Fruit fly (Drosophila melanogaster) whole organism, embryonic: ENCODE results near the gene CG7806.

ENCODE experiments used
- Atf6 ChIP-seq: fragments of 200-800 bp; sonication (Bioruptor generic); IDR thresholded peaks from 2 replicates; pipeline ENCODE4 v1.3.6; 2022; ENCODE audit warnings: missing biosample characterization, missing genetic modification characterization
- CG10147 ChIP-seq: fragments of 200-800 bp; sonication (Bioruptor generic); optimal IDR thresholded peaks from 2 replicates; lab custom pipeline; 2019; ENCODE audit warnings: missing biosample characterization, mild to moderate bottlenecking, missing genetic modification characterization, moderate library complexity
- CG10366 ChIP-seq: fragments of 200-800 bp; sonication (Bioruptor generic); IDR thresholded peaks from 2 replicates; pipeline ENCODE4 v1.3.6; 2022; ENCODE audit warnings: missing biosample characterization, missing genetic modification characterization
- CG10543 ChIP-seq: fragments of 200-800 bp; sonication (Bioruptor generic); optimal IDR thresholded peaks from 3 replicates; lab custom pipeline; 2017; ENCODE audit warnings: missing biosample characterization, mild to moderate bottlenecking, missing genetic modification characterization, moderate library complexity
- CG10654 ChIP-seq: fragments of 200-800 bp; sonication (Bioruptor generic); optimal IDR thresholded peaks from 2 replicates; lab custom pipeline; 2016; ENCODE audit warnings: missing biosample characterization, missing genetic modification characterization
- CG11695 ChIP-seq: fragments of 200-800 bp; sonication (Bioruptor generic); IDR thresholded peaks from 3 replicates; pipeline ENCODE4 v1.3.6; 2022; ENCODE audit warnings: missing biosample characterization, missing genetic modification characterization
- CG12071 ChIP-seq: fragments of 200-800 bp; sonication (Bioruptor generic); optimal IDR thresholded peaks from 3 replicates; lab custom pipeline; 2018; ENCODE audit warnings: missing biosample characterization, mild to moderate bottlenecking, missing genetic modification characterization
- CG12219 ChIP-seq: fragments of 200-800 bp; sonication (Bioruptor generic); optimal IDR thresholded peaks from 3 replicates; lab custom pipeline; 2018; ENCODE audit warnings: missing biosample characterization, mild to moderate bottlenecking, missing genetic modification characterization
- CG15269 ChIP-seq: fragments of 200-800 bp; sonication (Bioruptor generic); optimal IDR thresholded peaks from 2 replicates; lab custom pipeline; 2018; ENCODE audit warnings: missing biosample characterization, mild to moderate bottlenecking, missing genetic modification characterization, moderate library complexity
- CG1602 ChIP-seq: fragments of 200-800 bp; sonication (Bioruptor generic); optimal IDR thresholded peaks from 3 replicates; lab custom pipeline; 2016; ENCODE audit warnings: missing biosample characterization, missing genetic modification characterization
- CG17612 ChIP-seq: fragments of 200-800 bp; sonication (Bioruptor generic); IDR thresholded peaks from 2 replicates; pipeline ENCODE4 v1.3.6; 2022; ENCODE audit warnings: missing biosample characterization, missing genetic modification characterization
- CG17912 ChIP-seq: fragments of 200-800 bp; sonication (Bioruptor generic); optimal IDR thresholded peaks from 2 replicates; lab custom pipeline; 2018; ENCODE audit warnings: missing biosample characterization, mild to moderate bottlenecking, missing genetic modification characterization
- CG18262 ChIP-seq: fragments of 200-800 bp; optimal IDR thresholded peaks from 3 replicates; lab custom pipeline; 2019; ENCODE audit warnings: missing biosample characterization, mild to moderate bottlenecking, missing genetic modification characterization, moderate library complexity
- CG18599 ChIP-seq: fragments of 200-800 bp; sonication (Bioruptor generic); optimal IDR thresholded peaks from 3 replicates; lab custom pipeline; 2017; ENCODE audit warnings: missing biosample characterization, missing genetic modification characterization, mild to moderate bottlenecking, moderate library complexity, missing genetic modification reagents
- CG3163 ChIP-seq: fragments of 200-800 bp; sonication (Bioruptor generic); optimal IDR thresholded peaks from 3 replicates; lab custom pipeline; 2016; ENCODE audit warnings: missing biosample characterization, missing genetic modification characterization
- CG3281 ChIP-seq: fragments of 200-800 bp; sonication (Bioruptor generic); optimal IDR thresholded peaks from 3 replicates; lab custom pipeline; 2017; ENCODE audit warnings: missing biosample characterization, mild to moderate bottlenecking, missing genetic modification characterization
- CG33213 ChIP-seq: fragments of 200-800 bp; sonication (Bioruptor generic); optimal IDR thresholded peaks from 3 replicates; lab custom pipeline; 2016; ENCODE audit warnings: missing biosample characterization, missing genetic modification characterization
- CG3726 ChIP-seq: fragments of 200-800 bp; sonication (Bioruptor generic); IDR thresholded peaks from 3 replicates; pipeline ENCODE4, ENCODE4 v1.3.6; 2022; ENCODE audit warnings: missing biosample characterization, missing genetic modification characterization
- CG42726 ChIP-seq: fragments of 200-800 bp; sonication (Bioruptor generic); IDR thresholded peaks from 2 replicates; pipeline ENCODE4 v1.3.6; 2022; ENCODE audit warnings: missing biosample characterization, missing genetic modification characterization; ENCODE audit not compliant: partially characterized antibody
- CG7839 ChIP-seq: fragments of 200-800 bp; sonication (Bioruptor generic); optimal IDR thresholded peaks from 3 replicates; lab custom pipeline; 2018; ENCODE audit warnings: missing biosample characterization, mild to moderate bottlenecking, missing genetic modification characterization, moderate library complexity
- E2f2 ChIP-seq: fragments of 200-800 bp; sonication (Bioruptor generic); IDR thresholded peaks from 2 replicates; pipeline ENCODE4 v1.3.6; 2022; ENCODE audit warnings: missing biosample characterization, missing genetic modification characterization
- Fer2 ChIP-seq: fragments of 200-800 bp; sonication (Bioruptor generic); optimal IDR thresholded peaks from 2 replicates; lab custom pipeline; 2018; ENCODE audit warnings: missing biosample characterization, mild to moderate bottlenecking, missing genetic modification characterization, moderate library complexity
- HLH54F ChIP-seq: fragments of 200-800 bp; sonication (Bioruptor generic); optimal IDR thresholded peaks from 3 replicates; lab custom pipeline; 2016; ENCODE audit warnings: missing biosample characterization, missing genetic modification characterization
- MTF-1 ChIP-seq: fragments of 200-800 bp; sonication (Bioruptor generic); optimal IDR thresholded peaks from 2 replicates; lab custom pipeline; 2018; ENCODE audit warnings: missing biosample characterization, mild to moderate bottlenecking, missing genetic modification characterization, borderline replicate concordance
- Nf-YB ChIP-seq: fragments of 200-800 bp; sonication (Bioruptor generic); optimal IDR thresholded peaks from 3 replicates; lab custom pipeline; 2019; ENCODE audit warnings: missing biosample characterization, mild to moderate bottlenecking, missing genetic modification characterization, moderate library complexity
- Oli ChIP-seq: fragments of 200-800 bp; sonication (Bioruptor generic); optimal IDR thresholded peaks from 2 replicates; lab custom pipeline; 2018; ENCODE audit warnings: missing biosample characterization, mild to moderate bottlenecking, missing genetic modification characterization, moderate library complexity
- ase ChIP-seq: fragments of 200-800 bp; sonication (Bioruptor generic); IDR thresholded peaks from 3 replicates; pipeline ENCODE4 v1.3.6; 2022; ENCODE audit warnings: missing biosample characterization, missing genetic modification characterization
- ato ChIP-seq: fragments of 200-800 bp; sonication (Bioruptor generic); IDR thresholded peaks from 2 replicates; pipeline ENCODE4 v1.3.6; 2022; ENCODE audit warnings: missing biosample characterization, missing genetic modification characterization; ENCODE audit not compliant: partially characterized antibody
- az2 ChIP-seq: fragments of 200-800 bp; sonication (Bioruptor generic); optimal IDR thresholded peaks from 3 replicates; lab custom pipeline; 2016; ENCODE audit warnings: missing biosample characterization, missing genetic modification characterization
- cas ChIP-seq: fragments of 200-800 bp; sonication (Bioruptor generic); IDR thresholded peaks from 2 replicates; pipeline ENCODE4 v1.3.6; 2022; ENCODE audit warnings: missing biosample characterization, missing genetic modification characterization
- crol ChIP-seq: fragments of 200-800 bp; sonication (Bioruptor generic); IDR thresholded peaks from 2 replicates; pipeline ENCODE4 v1.3.6; 2022; ENCODE audit warnings: missing biosample characterization, missing genetic modification characterization
- crp ChIP-seq, 2 experiments: fragments of 200-800 bp; sonication (Bioruptor generic); optimal IDR thresholded peaks; 2 replicates in 1 of 2; 3 replicates in 1 of 2; lab custom pipeline; 2017; ENCODE audit warnings: missing biosample characterization in 2 of 2, missing genetic modification characterization in 2 of 2, mild to moderate bottlenecking in 1 of 2, moderate library complexity in 1 of 2
- dan ChIP-seq: fragments of 200-800 bp; sonication (Bioruptor generic); IDR thresholded peaks from 2 replicates; pipeline ENCODE4 v1.3.6; 2022; ENCODE audit warnings: missing biosample characterization, missing genetic modification characterization
- en ChIP-seq: fragments of 200-800 bp; sonication (Bioruptor generic); optimal IDR thresholded peaks from 2 replicates; lab custom pipeline; 2016; ENCODE audit warnings: missing biosample characterization, missing genetic modification characterization
- esg ChIP-seq: fragments of 200-800 bp; sonication (Bioruptor generic); conservative IDR thresholded peaks from 2 replicates; pipeline ENCODE4 v1.3.6; 2022; ENCODE audit warnings: missing biosample characterization, missing genetic modification characterization
- exex ChIP-seq: fragments of 200-800 bp; sonication (Bioruptor generic); optimal IDR thresholded peaks from 4 replicates; lab custom pipeline; 2018; ENCODE audit warnings: missing biosample characterization, mild to moderate bottlenecking, missing genetic modification characterization, moderate library complexity
- gcm ChIP-seq: fragments of 200-800 bp; sonication (Bioruptor generic); optimal IDR thresholded peaks from 2 replicates; lab custom pipeline; 2019; ENCODE audit warnings: missing biosample characterization, mild to moderate bottlenecking, missing genetic modification characterization, moderate library complexity
- grn ChIP-seq: fragments of 200-800 bp; sonication (Bioruptor generic); optimal IDR thresholded peaks from 3 replicates; lab custom pipeline; 2017; ENCODE audit warnings: missing biosample characterization, missing genetic modification characterization
- her ChIP-seq: fragments of 200-800 bp; sonication (Bioruptor generic); optimal IDR thresholded peaks from 2 replicates; lab custom pipeline; 2016; ENCODE audit warnings: missing biosample characterization, missing genetic modification characterization
- ken ChIP-seq: fragments of 200-800 bp; sonication (Bioruptor generic); IDR thresholded peaks from 3 replicates; pipeline ENCODE4 v1.3.6; 2022; ENCODE audit warnings: missing biosample characterization, missing genetic modification characterization
- klu ChIP-seq: fragments of 200-800 bp; sonication (Bioruptor generic); IDR thresholded peaks from 2 replicates; pipeline ENCODE4 v1.3.6; 2022; ENCODE audit warnings: missing biosample characterization, missing genetic modification characterization
- lola ChIP-seq, 3 experiments: fragments of >200 bp in 2 of 3; fragments of 200-800 bp in 1 of 3; sonication (Bioruptor generic) in 1 of 3; optimal IDR thresholded peaks; 2 replicates each; lab custom pipeline; 2017 to 2019; ENCODE audit warnings: missing biosample characterization in 3 of 3, missing genetic modification characterization in 3 of 3, mild to moderate bottlenecking in 1 of 3, moderate library complexity in 1 of 3
- nerfin-1 ChIP-seq: fragments of 200-800 bp; sonication (Bioruptor generic); optimal IDR thresholded peaks from 3 replicates; lab custom pipeline; 2019; ENCODE audit warnings: missing biosample characterization, mild to moderate bottlenecking, missing genetic modification characterization, moderate library complexity
- nerfin-2 ChIP-seq: fragments of 200-800 bp; sonication (Bioruptor generic); IDR thresholded peaks from 2 replicates; pipeline ENCODE4 v1.3.6; 2022; ENCODE audit warnings: missing biosample characterization, missing genetic modification characterization; ENCODE audit not compliant: partially characterized antibody
- nmo ChIP-seq: fragments of 200-800 bp; sonication (Bioruptor generic); optimal IDR thresholded peaks from 2 replicates; lab custom pipeline; 2018; ENCODE audit warnings: missing biosample characterization, mild to moderate bottlenecking, missing genetic modification characterization, moderate library complexity
- repo ChIP-seq: fragments of 200-800 bp; sonication (Bioruptor generic); optimal IDR thresholded peaks from 2 replicates; lab custom pipeline; 2016; ENCODE audit warnings: missing biosample characterization, missing genetic modification characterization
- seq ChIP-seq: fragments of 200-800 bp; sonication (Bioruptor generic); IDR thresholded peaks from 2 replicates; pipeline ENCODE4 v1.3.6; 2022; ENCODE audit warnings: missing biosample characterization, missing genetic modification characterization
- slbo ChIP-seq: fragments of 200-800 bp; sonication (Bioruptor generic); IDR thresholded peaks from 2 replicates; pipeline ENCODE4 v1.3.6; 2022; ENCODE audit warnings: missing biosample characterization, missing genetic modification characterization
- tap ChIP-seq: fragments of 200-800 bp; optimal IDR thresholded peaks from 3 replicates; lab custom pipeline; 2019; ENCODE audit warnings: missing biosample characterization, mild to moderate bottlenecking, missing genetic modification characterization, moderate library complexity
- wek ChIP-seq: fragments of 200-800 bp; sonication (Bioruptor generic); optimal IDR thresholded peaks from 3 replicates; lab custom pipeline; 2018; ENCODE audit warnings: missing biosample characterization, mild to moderate bottlenecking, missing genetic modification characterization, moderate library complexity

CG7806 gene

DNA sequence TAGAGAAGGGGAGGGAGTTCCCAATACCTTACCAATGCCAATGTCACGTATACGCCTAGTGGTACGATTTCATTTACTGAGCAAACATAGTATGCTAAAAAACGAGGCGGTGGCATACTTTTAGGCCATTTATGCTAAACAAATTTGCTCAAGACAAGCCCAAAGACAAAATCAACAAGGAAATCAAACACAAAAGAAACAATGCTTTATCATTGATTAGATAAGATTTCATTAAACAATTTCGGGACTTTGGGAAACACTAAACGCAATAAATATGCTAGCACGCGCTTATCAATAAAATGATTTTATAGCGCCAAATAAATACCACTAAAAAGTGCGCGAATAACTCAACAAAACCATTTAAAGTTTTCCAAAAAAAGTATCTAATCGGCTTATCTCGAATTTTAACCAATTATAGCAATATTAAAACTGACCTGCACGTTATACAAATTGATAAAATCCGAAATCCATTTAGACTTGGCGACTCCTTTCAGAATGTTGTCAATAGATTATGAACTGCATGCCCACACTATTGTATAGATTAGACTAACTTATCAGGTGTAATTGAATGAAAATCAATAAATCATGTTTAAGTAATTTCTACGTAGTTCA, 39.5 kb downstream of the CG7806 start (continued):
- TF ChIP-seq nerfin-1 (tag; lab: Kevin White, UChicago) (no peak), CG10366 (GFP tag; lab: Robert Waterston, UW) (no peak), CG12071 (peak; percentile 70), gcm (peak; percentile 14), dan (GFP tag; lab: Robert Waterston, UW) (no peak), CG11695 (peak; percentile 7; the same call in 1 of the 3 replicates), tap (no peak), ato (no peak), nmo (GFP tag; lab: Kevin White, UChicago) (no peak), crol (GFP tag; lab: Robert Waterston, UW) (no peak), nerfin-2 (no peak), CG3281 (GFP tag; lab: Kevin White, UChicago) (peak; percentile 60), MTF-1 (GFP tag; lab: Kevin White, UChicago) (peak; percentile 41), CG12219 (GFP tag; lab: Kevin White, UChicago) (peak; percentile 39), cas (no peak), CG17612 (no peak), grn (GFP tag; lab: Kevin White, UChicago) (peak; percentile 74), CG18599 (peak; percentile 62), slbo (GFP tag; lab: Robert Waterston, UW) (no peak), CG33213 (GFP tag; lab: Kevin White, UChicago) (no peak), E2f2 (GFP tag; lab: Robert Waterston, UW) (no peak; the same call in 1 of the 2 replicates), seq (GFP tag; lab: Robert Waterston, UW) (no peak), az2 (GFP tag; lab: Kevin White, UChicago) (no peak), ase (GFP tag; lab: Robert Waterston, UW) (no peak), CG1602 (no peak), CG15269 (tag; lab: Kevin White, UChicago) (peak; percentile 63), Fer2 (tag; lab: Kevin White, UChicago) (no peak), HLH54F (GFP tag; lab: Kevin White, UChicago) (no peak), CG10543 (GFP tag; lab: Kevin White, UChicago) (peak; percentile 51), wek (GFP tag; lab: Kevin White, UChicago) (peak; percentile 52), CG7839 (peak; percentile 27), Oli (tag; lab: Kevin White, UChicago) (peak; percentile 8), repo (GFP tag; lab: Kevin White, UChicago) (no peak), crp (GFP tag; optimal IDR thresholded peaks at IDR 0.05; lab: Kevin White, UChicago) (no peak), klu (GFP tag; lab: Robert Waterston, UW) (no peak), CG10147 (GFP tag; lab: Kevin White, UChicago) (no peak), CG3163 (GFP tag; lab: Kevin White, UChicago) (no peak), ken (no peak), exex (tag; lab: Kevin White, UChicago) (peak; percentile 88), lola (GFP tag; optimal IDR thresholded peaks at IDR 0.05; lab: Kevin White, UChicago) (no peak), CG42726 (GFP tag; lab: Robert Waterston, UW) (no peak), CG18262 (tag; lab: Kevin White, UChicago) (no peak), her (GFP tag; lab: Kevin White, UChicago) (peak; percentile 28), CG17912 (GFP tag; lab: Kevin White, UChicago) (no peak), en (no peak), Nf-YB (GFP tag; lab: Kevin White, UChicago) (peak; percentile 3), CG3726 (no peak), esg (GFP tag; lab: Robert Waterston, UW) (no peak), CG10654 (no peak), Atf6 (GFP tag; lab: Robert Waterston, UW) (peak; percentile 76)
